Worm (Caenorhabditis elegans) whole organism, L3 larva: ENCODE data around the gene eat-17.

ENCODE experiments used
- R02D3.7 ChIP-seq: fragments of 150-350 bp; optimal IDR thresholded peaks from 2 replicates; lab custom pipeline; 2014; ENCODE audit warnings: missing biosample characterization, missing genetic modification characterization
- ama-1 ChIP-seq: fragments of 150-350 bp; optimal IDR thresholded peaks from 2 replicates; lab custom pipeline; 2018
- ceh-28 ChIP-seq: fragments of 150-350 bp; optimal IDR thresholded peaks from 2 replicates; lab custom pipeline; 2014; ENCODE audit warnings: missing biosample characterization, missing genetic modification reagents, missing genetic modification characterization
- ceh-82 ChIP-seq: fragments of 150-350 bp; optimal IDR thresholded peaks from 2 replicates; lab custom pipeline; 2014; ENCODE audit warnings: missing biosample characterization, missing genetic modification characterization
- egl-5 ChIP-seq: fragments of 150-350 bp; optimal IDR thresholded peaks from 2 replicates; lab custom pipeline; 2017; ENCODE audit warnings: missing biosample characterization, missing genetic modification reagents, missing genetic modification characterization, inconsistent platforms
- elt-1 ChIP-seq: fragments of 150-350 bp; optimal IDR thresholded peaks from 2 replicates; lab custom pipeline; 2014; ENCODE audit warnings: missing biosample characterization, missing genetic modification characterization
- elt-2 ChIP-seq: sonication (generic microtip); optimal IDR thresholded peaks from 2 replicates; lab custom pipeline; 2016; ENCODE audit warnings: missing genetic modification reagents, mild to moderate bottlenecking, missing genetic modification characterization, missing compliant biosample characterization
- elt-3 ChIP-seq, 3 experiments: fragments of 150-350 bp in 1 of 3; sonication (generic microtip) in 2 of 3; optimal IDR thresholded peaks; 2 replicates in 2 of 3; 4 replicates in 1 of 3; lab custom pipeline; 2014 to 2017; ENCODE audit warnings: missing biosample characterization in 3 of 3, missing genetic modification characterization in 3 of 3
- fos-1 ChIP-seq: fragments of 150-350 bp; optimal IDR thresholded peaks from 2 replicates; lab custom pipeline; 2014; ENCODE audit warnings: missing biosample characterization, missing genetic modification characterization
- hmg-11 ChIP-seq: sonication (generic microtip); optimal IDR thresholded peaks from 2 replicates; lab custom pipeline; 2016; ENCODE audit warnings: missing genetic modification characterization, missing compliant biosample characterization
- jun-1 ChIP-seq: fragments of 150-350 bp; optimal IDR thresholded peaks from 2 replicates; lab custom pipeline; 2014; ENCODE audit warnings: missing biosample characterization, missing genetic modification reagents, missing genetic modification characterization
- lsy-12 ChIP-seq: sonication (generic microtip); optimal IDR thresholded peaks from 2 replicates; lab custom pipeline; 2016; ENCODE audit warnings: mild to moderate bottlenecking, missing genetic modification characterization, missing compliant biosample characterization
- mdl-1 ChIP-seq: fragments of 150-350 bp; optimal IDR thresholded peaks from 2 replicates; lab custom pipeline; 2014; ENCODE audit warnings: missing biosample characterization, missing genetic modification characterization
- nfya-1 ChIP-seq: sonication (generic microtip); optimal IDR thresholded peaks from 2 replicates; lab custom pipeline; 2017; ENCODE audit warnings: missing genetic modification characterization, mild to moderate bottlenecking, missing compliant biosample characterization, antibody characterized with exemption, moderate library complexity; ENCODE audit not compliant: insufficient read depth
- nhr-11 ChIP-seq: fragments of 150-350 bp; optimal IDR thresholded peaks from 2 replicates; lab custom pipeline; 2014; ENCODE audit warnings: missing biosample characterization, missing genetic modification characterization
- nhr-23 ChIP-seq: fragments of 150-350 bp; optimal IDR thresholded peaks from 2 replicates; lab custom pipeline; 2014; ENCODE audit warnings: missing biosample characterization, missing genetic modification reagents, missing genetic modification characterization
- nhr-237 ChIP-seq: fragments of 150-350 bp; optimal IDR thresholded peaks from 2 replicates; lab custom pipeline; 2014; ENCODE audit warnings: missing biosample characterization, missing genetic modification characterization
- nhr-25 ChIP-seq: sonication (generic microtip); optimal IDR thresholded peaks from 2 replicates; lab custom pipeline; 2017; ENCODE audit warnings: missing biosample characterization, missing genetic modification characterization
- nhr-43 ChIP-seq: sonication (generic microtip); optimal IDR thresholded peaks from 2 replicates; lab custom pipeline; 2016; ENCODE audit warnings: mild to moderate bottlenecking, missing genetic modification characterization, missing compliant biosample characterization; ENCODE audit not compliant: poor library complexity, severe bottlenecking
- nhr-76 ChIP-seq: fragments of 150-350 bp; sonication (generic microtip); optimal IDR thresholded peaks from 5 replicates; lab custom pipeline; 2014; ENCODE audit warnings: missing biosample characterization, missing genetic modification characterization
- nhr-77 ChIP-seq: fragments of 150-350 bp; optimal IDR thresholded peaks from 2 replicates; lab custom pipeline; 2014; ENCODE audit warnings: missing biosample characterization, missing genetic modification characterization
- pqm-1 ChIP-seq: fragments of 150-350 bp; optimal IDR thresholded peaks from 2 replicates; lab custom pipeline; 2017; ENCODE audit warnings: missing biosample characterization, missing genetic modification characterization, inconsistent platforms
- sea-2 ChIP-seq: fragments of 150-350 bp; sonication (generic microtip); optimal IDR thresholded peaks from 4 replicates; lab custom pipeline; 2014; ENCODE audit warnings: missing biosample characterization, missing genetic modification reagents, missing genetic modification characterization
- tbx-2 ChIP-seq: sonication (generic microtip); optimal IDR thresholded peaks from 2 replicates; lab custom pipeline; 2016; ENCODE audit warnings: mild to moderate bottlenecking, missing genetic modification characterization, missing compliant biosample characterization
- unc-62 ChIP-seq: fragments of 150-350 bp; sonication (generic microtip); optimal IDR thresholded peaks from 4 replicates; lab custom pipeline; 2014; ENCODE audit warnings: missing biosample characterization, missing genetic modification reagents, missing genetic modification characterization
- ztf-4 ChIP-seq: fragments of 150-350 bp; optimal IDR thresholded peaks from 2 replicates; lab custom pipeline; 2014; ENCODE audit warnings: missing biosample characterization, missing genetic modification characterization

eat-17 gene

DNA sequence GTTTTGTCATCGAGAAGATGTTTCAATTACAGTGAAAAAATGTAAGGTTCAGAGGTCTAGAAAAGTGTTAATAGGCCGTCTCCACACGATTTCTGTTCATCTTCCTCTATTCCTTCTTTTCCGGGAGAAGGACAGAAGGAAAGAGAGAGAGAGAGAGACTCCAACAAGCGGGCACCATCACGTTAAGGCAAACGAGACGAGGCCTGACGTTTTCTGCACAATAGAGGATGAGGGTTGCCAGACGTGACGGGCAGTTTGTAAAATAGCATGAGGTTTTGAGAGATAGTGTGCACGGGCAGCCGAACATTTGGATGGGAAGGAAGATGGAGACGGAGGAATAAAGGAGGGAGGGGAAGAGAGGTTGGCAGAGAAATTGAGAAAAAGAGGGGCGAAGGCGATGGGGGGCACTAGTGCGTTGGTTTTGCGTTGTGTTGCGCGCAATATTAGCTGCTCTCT is 29.2 kb upstream of the eat-17 start, which contains the start of gene twf-2 (continued):
- no peak for TF ChIP-seq nhr-76 (tag; lab: Kevin White, UChicago)

- TF ChIP-seq mdl-1 (tag; lab: Kevin White, UChicago) (no peak), elt-3 (tag; optimal IDR thresholded peaks at IDR 0.05; lab: Kevin White, UChicago) (no peak), lsy-12 (tag; lab: Kevin White, UChicago) (no peak), jun-1 (tag; lab: Kevin White, UChicago) (no peak), nhr-43 (tag; lab: Kevin White, UChicago) (no peak), nhr-237 (tag; lab: Kevin White, UChicago) (no peak), nhr-25 (tag; lab: Kevin White, UChicago) (no peak)
These were observed 27.0 kb upstream of the eat-17 start for ce11 chrX:16443657-16444056.

DNA sequence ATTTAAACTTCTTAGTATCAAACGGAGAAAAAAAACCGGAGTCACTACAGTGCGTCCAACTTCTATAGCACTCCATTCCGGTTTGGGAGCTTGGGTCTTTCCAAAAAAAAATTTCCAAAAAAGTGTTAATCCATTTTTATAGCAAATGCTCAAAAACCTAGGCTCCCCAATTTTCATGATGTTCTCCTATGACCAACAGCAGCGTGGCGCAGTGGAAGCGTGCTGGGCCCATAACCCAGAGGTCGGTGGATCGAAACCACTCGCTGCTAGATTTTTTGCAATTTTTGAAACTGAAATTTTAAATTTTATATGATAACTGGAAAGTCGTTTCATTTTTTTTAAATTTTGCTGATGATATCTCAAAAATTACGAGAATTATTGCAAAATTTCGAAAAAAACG is 24.3 kb upstream of the eat-17 start:
- TF ChIP-seq elt-3 (tag; optimal IDR thresholded peaks at IDR 0.05; lab: Kevin White, UChicago), result no peak

ce11 chrX:16432143-16432542 is 15.5 kb upstream of the eat-17 start, which contains the start of gene F38E9.6:
F38E9.6 (plus strand) TSS chrX:16432443.
- TF ChIP-seq unc-62 (GFP tag; lab: Kevin White, UChicago), result no peak
- no peak for TF ChIP-seq nhr-11 (tag; lab: Kevin White, UChicago)
- TF ChIP-seq nhr-237 (tag; lab: Kevin White, UChicago), result no peak
- no peak for TF ChIP-seq sea-2
- TF ChIP-seq, all 47 proteins: peak for 0

DNA sequence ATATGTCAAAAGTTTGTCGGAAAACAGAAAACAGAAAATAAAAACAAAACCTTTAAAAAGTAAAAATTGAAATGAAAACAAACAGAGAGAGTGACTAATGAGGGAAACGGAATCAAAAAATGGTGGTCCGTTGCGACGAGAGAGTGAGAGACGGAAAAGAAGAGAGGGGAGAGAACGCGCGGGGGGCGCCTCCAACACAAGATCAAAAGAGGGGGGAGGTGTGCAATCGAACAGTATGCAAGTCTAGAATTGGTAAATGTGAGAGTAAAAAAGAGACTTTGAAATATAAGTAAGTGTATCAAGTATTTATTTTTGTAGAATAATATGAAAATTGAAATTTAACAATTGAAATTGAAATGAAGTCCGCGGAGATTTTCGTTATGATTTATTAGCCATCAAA is 1.8 kb upstream of the eat-17 start:
- TF ChIP-seq elt-2 (tag; lab: Kevin White, UChicago), result no peak
- TF ChIP-seq egl-5 (tag; lab: Kevin White, UChicago), result no peak
- TF ChIP-seq ama-1 (lab: Kevin White, UChicago), result no peak
- TF ChIP-seq nfya-1 (tag; lab: Kevin White, UChicago), result no peak

DNA sequence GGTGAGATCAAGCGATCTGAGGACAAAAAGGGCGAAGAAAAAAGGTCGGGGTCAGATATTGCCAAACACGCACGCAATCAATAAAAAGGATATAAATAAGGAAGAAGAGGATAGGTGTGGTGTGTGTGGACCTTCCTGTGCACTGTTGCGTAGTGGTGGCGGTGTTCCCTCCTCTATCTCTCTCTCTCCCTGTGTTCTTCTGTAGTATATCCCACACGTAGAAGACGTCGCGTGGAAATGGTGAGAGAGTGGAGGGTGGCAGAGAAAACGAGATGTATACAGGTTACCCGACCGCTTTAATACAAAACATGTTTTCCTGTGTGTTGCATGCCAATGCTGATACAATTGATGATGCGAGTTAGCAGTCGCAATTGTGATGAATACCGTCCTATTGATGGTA is 2.1 kb downstream of the eat-17 start:
- TF ChIP-seq hmg-11 (peak; percentile 14), nhr-23 (tag; lab: Kevin White, UChicago) (peak; percentile 43), elt-1 (tag; lab: Kevin White, UChicago) (no peak), ceh-28 (tag; lab: Kevin White, UChicago) (peak; percentile 13), nhr-43 (tag; lab: Kevin White, UChicago) (no peak), elt-2 (tag; lab: Kevin White, UChicago) (no peak), R02D3.7 (tag; lab: Kevin White, UChicago) (no peak), elt-3 (tag; optimal IDR thresholded peaks at IDR 0.05; lab: Kevin White, UChicago) (no peak), fos-1 (tag; lab: Kevin White, UChicago) (no peak), jun-1 (tag; lab: Kevin White, UChicago) (no peak), nhr-25 (tag; lab: Kevin White, UChicago) (peak; percentile 58), nhr-77 (tag; lab: Kevin White, UChicago) (no peak)

- TF ChIP-seq tbx-2, result no peak
- no peak for TF ChIP-seq ztf-4 (tag; lab: Kevin White, UChicago)
- no peak for TF ChIP-seq elt-1 (tag; lab: Kevin White, UChicago)
- peak; percentile 56 for TF ChIP-seq elt-2 (tag; lab: Kevin White, UChicago)
- TF ChIP-seq ceh-82, result no peak
- peak; percentile 27 for TF ChIP-seq pqm-1 (tag; lab: Kevin White, UChicago)
These were observed 3.2 kb downstream of the eat-17 start for ce11 chrX:16413208-16413995.
